Worm (Caenorhabditis elegans) whole organism, L2 larva: Measurements from ENCODE around the gene nhr-261.

Source experiments
- ceh-82 ChIP-seq: fragments of 150-350 bp; optimal IDR thresholded peaks from 2 replicates; lab custom pipeline; 2014; ENCODE audit warnings: missing biosample characterization, missing genetic modification characterization
- egl-27 ChIP-seq: sonication (generic microtip); optimal IDR thresholded peaks from 3 replicates; lab custom pipeline; 2017; ENCODE audit warnings: missing biosample characterization, missing genetic modification reagents, missing genetic modification characterization
- nhr-23 ChIP-seq: fragments of 150-350 bp; optimal IDR thresholded peaks from 2 replicates; lab custom pipeline; 2014; ENCODE audit warnings: missing biosample characterization, missing genetic modification reagents, missing genetic modification characterization
- nhr-237 ChIP-seq: fragments of 150-350 bp; optimal IDR thresholded peaks from 2 replicates; lab custom pipeline; 2014; ENCODE audit warnings: missing biosample characterization, missing genetic modification characterization
- nhr-25 ChIP-seq: fragments of 150-350 bp; sonication (generic microtip); optimal IDR thresholded peaks from 3 replicates; lab custom pipeline; 2014; ENCODE audit warnings: missing biosample characterization, missing genetic modification characterization
- skn-1 ChIP-seq: sonication (generic microtip); optimal IDR thresholded peaks from 2 replicates; lab custom pipeline; 2017; ENCODE audit warnings: missing biosample characterization, missing genetic modification characterization
- ztf-11 ChIP-seq: sonication (generic microtip); optimal IDR thresholded peaks from 2 replicates; lab custom pipeline; 2017; ENCODE audit warnings: missing biosample characterization, missing genetic modification characterization

DNA sequence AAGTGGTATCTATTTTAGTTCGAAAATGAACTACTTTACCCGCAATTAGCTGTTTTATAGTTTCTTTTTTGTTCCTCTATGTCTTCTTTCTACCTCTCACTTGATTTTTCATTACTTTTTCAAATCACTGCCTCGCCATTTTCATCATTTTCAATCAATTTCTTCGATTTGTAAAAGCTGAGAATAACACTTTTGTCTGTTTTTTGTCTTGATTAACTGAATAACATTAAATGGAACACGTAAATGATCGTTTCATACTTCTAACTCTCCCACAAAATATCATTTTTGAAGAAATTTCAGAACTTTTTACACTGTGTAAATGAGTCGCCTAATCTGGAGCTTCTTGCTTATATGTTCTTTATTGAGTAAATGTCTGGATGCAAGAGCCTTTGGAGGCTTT, 36.6 kb upstream of the nhr-261 start, which contains the start of gene F53C3.4:
- TF ChIP-seq ztf-11 (no peak), nhr-25 (no peak), skn-1 (tag; lab: Kevin White, UChicago) (no peak), nhr-237 (tag; lab: Kevin White, UChicago) (no peak), nhr-23 (tag; lab: Kevin White, UChicago) (no peak), ceh-82 (tag; lab: Kevin White, UChicago) (no peak), egl-27 (tag; lab: Kevin White, UChicago) (no peak)
